Fruit fly (Drosophila melanogaster): Measurements from ENCODE around the gene Pi3K68D.

- TF ChIP-seq CG10348 (GFP tag; IDR thresholded peaks at IDR 0.05) = no peak
- no peak for TF ChIP-seq gl (tag; optimal IDR thresholded peaks at IDR 0.05)
- no peak for TF ChIP-seq CG32121 (GFP tag; IDR thresholded peaks at IDR 0.05)
- no peak for TF ChIP-seq CG34367 (tag; optimal IDR thresholded peaks at IDR 0.05)
These were observed 43.5 kb upstream of the Pi3K68D start, which contains the start of gene CycA for dm6 chr3L:11833296-11833717.

Measured in whole organism, pupa.